Worm (Caenorhabditis elegans) whole organism, L1 larva: ENCODE data around the gene nhr-30.

ENCODE experiments used
- F16B12.6 ChIP-seq: fragments of 150-350 bp; optimal IDR thresholded peaks from 2 replicates; lab custom pipeline; 2014; ENCODE audit warnings: missing biosample characterization, missing genetic modification characterization
- ama-1 ChIP-seq: fragments of 150-350 bp; optimal IDR thresholded peaks from 2 replicates; lab custom pipeline; 2014
- fkh-10 ChIP-seq: sonication (generic microtip); optimal IDR thresholded peaks from 2 replicates; lab custom pipeline; 2017; ENCODE audit warnings: missing biosample characterization, missing genetic modification reagents, missing genetic modification characterization
- lin-39 ChIP-seq: fragments of 150-350 bp; optimal IDR thresholded peaks from 2 replicates; lab custom pipeline; 2014; ENCODE audit warnings: missing biosample characterization, missing genetic modification reagents, missing genetic modification characterization
- mep-1 ChIP-seq: fragments of 150-350 bp; optimal IDR thresholded peaks from 2 replicates; lab custom pipeline; 2014; ENCODE audit warnings: missing biosample characterization, missing genetic modification characterization
- nhr-76 ChIP-seq: sonication (generic microtip); optimal IDR thresholded peaks from 2 replicates; lab custom pipeline; 2017; ENCODE audit warnings: missing biosample characterization, missing genetic modification characterization
- skn-1 ChIP-seq: fragments of 150-350 bp; optimal IDR thresholded peaks from 2 replicates; lab custom pipeline; 2014; ENCODE audit warnings: missing biosample characterization, missing genetic modification characterization
- zag-1 ChIP-seq: fragments of 150-350 bp; optimal IDR thresholded peaks from 2 replicates; lab custom pipeline; 2014; ENCODE audit warnings: missing biosample characterization, missing genetic modification characterization

- TF ChIP-seq lin-39 (tag; lab: Kevin White, UChicago), result no peak
- TF ChIP-seq skn-1 (tag; lab: Kevin White, UChicago), result no peak
- TF ChIP-seq mep-1, result no peak
- no peak for TF ChIP-seq zag-1
- TF ChIP-seq fkh-10, result no peak
- no peak for TF ChIP-seq ama-1 (lab: Kevin White, UChicago)
- TF ChIP-seq F16B12.6 (tag; lab: Kevin White, UChicago), result no peak
- TF ChIP-seq nhr-76 (tag; lab: Kevin White, UChicago), result no peak
Measured at ce11 chrV:9067678-9068077, 22.7 kb downstream of the nhr-30 start, which contains the start of gene fip-2.
